Fruit fly (Drosophila melanogaster) whole organism, embryonic: ENCODE measurements around the gene CG42764.

Source experiments
- B-H1 ChIP-seq: fragments of 200-800 bp; sonication (Bioruptor generic); IDR thresholded peaks from 3 replicates; pipeline ENCODE4 v1.3.6; 2022; ENCODE audit warnings: missing biosample characterization, missing genetic modification characterization
- CG10147 ChIP-seq: fragments of 200-800 bp; sonication (Bioruptor generic); optimal IDR thresholded peaks from 2 replicates; lab custom pipeline; 2019; ENCODE audit warnings: missing biosample characterization, mild to moderate bottlenecking, missing genetic modification characterization, moderate library complexity
- CG10209 ChIP-seq: fragments of 200-800 bp; sonication (Bioruptor generic); optimal IDR thresholded peaks from 3 replicates; lab custom pipeline; 2017; ENCODE audit warnings: missing biosample characterization, mild to moderate bottlenecking, missing genetic modification characterization, missing genetic modification reagents
- CG1024 ChIP-seq: fragments of 200-800 bp; sonication (Bioruptor generic); IDR thresholded peaks from 2 replicates; pipeline ENCODE4 v1.3.6; 2022; ENCODE audit warnings: missing biosample characterization, missing genetic modification characterization
- CG10274 ChIP-seq: fragments of 200-800 bp; sonication (Bioruptor generic); optimal IDR thresholded peaks from 3 replicates; lab custom pipeline; 2017; ENCODE audit warnings: missing biosample characterization, mild to moderate bottlenecking, missing genetic modification characterization
- CG13624 ChIP-seq: fragments of 200-800 bp; sonication (Bioruptor generic); optimal IDR thresholded peaks from 2 replicates; lab custom pipeline; 2016; ENCODE audit warnings: missing biosample characterization, missing genetic modification characterization
- CG14860 ChIP-seq: fragments of 200-800 bp; sonication (Bioruptor generic); IDR thresholded peaks from 3 replicates; pipeline ENCODE4 v1.3.6; 2022; ENCODE audit warnings: missing biosample characterization, missing genetic modification characterization; ENCODE audit not compliant: partially characterized antibody
- CG14965 ChIP-seq: fragments of 200-800 bp; sonication (Bioruptor generic); optimal IDR thresholded peaks from 2 replicates; lab custom pipeline; 2016; ENCODE audit warnings: missing biosample characterization, missing genetic modification characterization, borderline replicate concordance
- CG15073 ChIP-seq: fragments of 200-800 bp; sonication (Bioruptor generic); optimal IDR thresholded peaks from 2 replicates; lab custom pipeline; 2016; ENCODE audit warnings: missing biosample characterization, missing genetic modification characterization
- CG1647 ChIP-seq: fragments of 200-800 bp; sonication (Bioruptor generic); optimal IDR thresholded peaks from 3 replicates; lab custom pipeline; 2016; ENCODE audit warnings: missing biosample characterization, missing genetic modification characterization
- CG16815 ChIP-seq: fragments of 200-800 bp; sonication (Bioruptor generic); optimal IDR thresholded peaks from 3 replicates; lab custom pipeline; 2017; ENCODE audit warnings: missing biosample characterization, mild to moderate bottlenecking, missing genetic modification characterization
- CG17568 ChIP-seq: fragments of 200-800 bp; sonication (Bioruptor generic); optimal IDR thresholded peaks from 2 replicates; lab custom pipeline; 2018; ENCODE audit warnings: missing biosample characterization, mild to moderate bottlenecking, missing genetic modification characterization, moderate library complexity
- CG33213 ChIP-seq: fragments of 200-800 bp; sonication (Bioruptor generic); optimal IDR thresholded peaks from 3 replicates; lab custom pipeline; 2016; ENCODE audit warnings: missing biosample characterization, missing genetic modification characterization
- CG6689 ChIP-seq: fragments of 200-800 bp; sonication (Bioruptor generic); IDR thresholded peaks from 2 replicates; pipeline ENCODE4 v1.3.6; 2022; ENCODE audit warnings: missing biosample characterization, missing genetic modification characterization
- CG7839 ChIP-seq: fragments of 200-800 bp; sonication (Bioruptor generic); optimal IDR thresholded peaks from 3 replicates; lab custom pipeline; 2018; ENCODE audit warnings: missing biosample characterization, mild to moderate bottlenecking, missing genetic modification characterization, moderate library complexity
- CG8765 ChIP-seq: fragments of 200-800 bp; sonication (Bioruptor generic); IDR thresholded peaks from 2 replicates; pipeline ENCODE4 v1.3.6; 2022; ENCODE audit warnings: missing biosample characterization, missing genetic modification characterization
- CrebB ChIP-seq: fragments of 200-800 bp; sonication (Bioruptor generic); optimal IDR thresholded peaks from 3 replicates; lab custom pipeline; 2018; ENCODE audit warnings: missing biosample characterization, mild to moderate bottlenecking, missing genetic modification characterization
- Gsc ChIP-seq: fragments of 200-800 bp; sonication (Bioruptor generic); IDR thresholded peaks from 2 replicates; pipeline ENCODE4 v1.3.6; 2022; ENCODE audit warnings: missing biosample characterization, missing genetic modification characterization
- Hand ChIP-seq: fragments of 200-800 bp; sonication (Bioruptor generic); optimal IDR thresholded peaks from 2 replicates; lab custom pipeline; 2017; ENCODE audit warnings: mild to moderate bottlenecking, missing biosample characterization, missing genetic modification reagents, missing genetic modification characterization
- Lim3 ChIP-seq: fragments of 200-800 bp; sonication (Bioruptor generic); IDR thresholded peaks from 2 replicates; pipeline ENCODE4 v1.3.6; 2022; ENCODE audit warnings: missing biosample characterization, missing genetic modification characterization
- Mes4 ChIP-seq: fragments of 200-800 bp; sonication (Bioruptor generic); optimal IDR thresholded peaks from 2 replicates; lab custom pipeline; 2016; ENCODE audit warnings: missing biosample characterization, missing genetic modification characterization
- Nf-YA ChIP-seq: fragments of 200-800 bp; sonication (Bioruptor generic); IDR thresholded peaks from 2 replicates; pipeline ENCODE4 v1.3.6; 2022; ENCODE audit warnings: missing biosample characterization, missing genetic modification characterization
- Rx ChIP-seq: fragments of 200-800 bp; sonication (Bioruptor generic); IDR thresholded peaks from 2 replicates; pipeline ENCODE4 v1.3.6; 2022; ENCODE audit warnings: missing biosample characterization, missing genetic modification characterization
- Six4 ChIP-seq: fragments of 200-800 bp; sonication (Bioruptor generic); optimal IDR thresholded peaks from 2 replicates; lab custom pipeline; 2016; ENCODE audit warnings: missing biosample characterization, missing genetic modification characterization
- Sox102F ChIP-seq: fragments of 200-800 bp; sonication (Bioruptor generic); optimal IDR thresholded peaks from 2 replicates; lab custom pipeline; 2018; ENCODE audit warnings: missing biosample characterization, mild to moderate bottlenecking, missing genetic modification characterization, moderate library complexity
- Sry-δ ChIP-seq: fragments of 200-800 bp; sonication (Bioruptor generic); optimal IDR thresholded peaks from 2 replicates; lab custom pipeline; 2016; ENCODE audit warnings: missing biosample characterization, missing genetic modification characterization
- Taf1 ChIP-seq: fragments of 200-800 bp; sonication (Bioruptor generic); IDR thresholded peaks from 2 replicates; pipeline ENCODE4 v1.3.6; 2022; ENCODE audit warnings: missing biosample characterization, missing genetic modification characterization
- Trl ChIP-seq, 3 experiments: fragments of >200 bp in 2 of 3; fragments of 200-800 bp in 1 of 3; sonication (Bioruptor generic) in 1 of 3; optimal IDR thresholded peaks; 2 replicates in 1 of 3; 3 replicates in 2 of 3; lab custom pipeline; 2016 to 2017; ENCODE audit warnings: missing biosample characterization in 1 of 3, missing genetic modification characterization in 1 of 3
- YL-1 ChIP-seq: fragments of 200-800 bp; sonication (Bioruptor generic); optimal IDR thresholded peaks from 3 replicates; lab custom pipeline; 2017; ENCODE audit warnings: missing biosample characterization, mild to moderate bottlenecking, missing genetic modification characterization
- ash1 ChIP-seq: fragments of 200-800 bp; sonication (Bioruptor generic); optimal IDR thresholded peaks from 2 replicates; lab custom pipeline; 2018; ENCODE audit warnings: missing biosample characterization, mild to moderate bottlenecking, missing genetic modification characterization
- ato ChIP-seq: fragments of 200-800 bp; sonication (Bioruptor generic); IDR thresholded peaks from 2 replicates; pipeline ENCODE4 v1.3.6; 2022; ENCODE audit warnings: missing biosample characterization, missing genetic modification characterization; ENCODE audit not compliant: partially characterized antibody
- bigmax ChIP-seq: fragments of 200-800 bp; sonication (Bioruptor generic); optimal IDR thresholded peaks from 2 replicates; lab custom pipeline; 2018; ENCODE audit warnings: missing biosample characterization, mild to moderate bottlenecking, missing genetic modification characterization
- bowl ChIP-seq: fragments of 200-800 bp; sonication (Bioruptor generic); IDR thresholded peaks from 2 replicates; pipeline ENCODE4 v1.3.6; 2022; ENCODE audit warnings: missing biosample characterization, missing genetic modification characterization
- corto ChIP-seq: fragments of 200-800 bp; sonication (Bioruptor generic); optimal IDR thresholded peaks from 2 replicates; lab custom pipeline; 2016; ENCODE audit warnings: missing biosample characterization, mild to moderate bottlenecking, missing genetic modification characterization, moderate library complexity
- crc ChIP-seq: fragments of 200-800 bp; sonication (Bioruptor generic); optimal IDR thresholded peaks from 2 replicates; lab custom pipeline; 2016; ENCODE audit warnings: missing biosample characterization, missing genetic modification characterization
- crp ChIP-seq, 2 experiments: fragments of 200-800 bp; sonication (Bioruptor generic); optimal IDR thresholded peaks; 2 replicates in 1 of 2; 3 replicates in 1 of 2; lab custom pipeline; 2017; ENCODE audit warnings: missing biosample characterization in 2 of 2, missing genetic modification characterization in 2 of 2, mild to moderate bottlenecking in 1 of 2, moderate library complexity in 1 of 2
- en ChIP-seq: fragments of 200-800 bp; sonication (Bioruptor generic); optimal IDR thresholded peaks from 2 replicates; lab custom pipeline; 2016; ENCODE audit warnings: missing biosample characterization, missing genetic modification characterization
- gem ChIP-seq: fragments of 200-800 bp; sonication (Bioruptor generic); optimal IDR thresholded peaks from 2 replicates; lab custom pipeline; 2019; ENCODE audit warnings: missing biosample characterization, mild to moderate bottlenecking, missing genetic modification characterization, moderate library complexity
- h ChIP-seq: fragments of >200 bp; optimal IDR thresholded peaks from 2 replicates; lab custom pipeline; 2017
- her ChIP-seq: fragments of 200-800 bp; sonication (Bioruptor generic); optimal IDR thresholded peaks from 2 replicates; lab custom pipeline; 2016; ENCODE audit warnings: missing biosample characterization, missing genetic modification characterization
- nerfin-1 ChIP-seq: fragments of 200-800 bp; sonication (Bioruptor generic); optimal IDR thresholded peaks from 3 replicates; lab custom pipeline; 2019; ENCODE audit warnings: missing biosample characterization, mild to moderate bottlenecking, missing genetic modification characterization, moderate library complexity
- nerfin-2 ChIP-seq: fragments of 200-800 bp; sonication (Bioruptor generic); IDR thresholded peaks from 2 replicates; pipeline ENCODE4 v1.3.6; 2022; ENCODE audit warnings: missing biosample characterization, missing genetic modification characterization; ENCODE audit not compliant: partially characterized antibody
- nmo ChIP-seq: fragments of 200-800 bp; sonication (Bioruptor generic); optimal IDR thresholded peaks from 2 replicates; lab custom pipeline; 2018; ENCODE audit warnings: missing biosample characterization, mild to moderate bottlenecking, missing genetic modification characterization, moderate library complexity
- odd ChIP-seq: fragments of 200-800 bp; sonication (Bioruptor generic); optimal IDR thresholded peaks from 2 replicates; lab custom pipeline; 2017; ENCODE audit warnings: missing biosample characterization, mild to moderate bottlenecking, missing genetic modification characterization
- rib ChIP-seq: fragments of 200-800 bp; sonication (Bioruptor generic); IDR thresholded peaks from 2 replicates; pipeline ENCODE4 v1.3.6; 2022; ENCODE audit warnings: missing biosample characterization, missing genetic modification characterization
- row ChIP-seq: fragments of 200-800 bp; sonication (Bioruptor generic); IDR thresholded peaks from 3 replicates; pipeline ENCODE4 v1.3.6; 2022; ENCODE audit warnings: missing biosample characterization, missing genetic modification characterization
- slp2 ChIP-seq: fragments of 200-800 bp; sonication (Bioruptor generic); optimal IDR thresholded peaks from 2 replicates; lab custom pipeline; 2016; ENCODE audit warnings: missing biosample characterization, missing genetic modification characterization
- sob ChIP-seq: fragments of 200-800 bp; sonication (Bioruptor generic); IDR thresholded peaks from 2 replicates; pipeline ENCODE4 v1.3.6; 2022; ENCODE audit warnings: missing biosample characterization, missing genetic modification characterization
- tio ChIP-seq: fragments of 200-800 bp; sonication (Bioruptor generic); optimal IDR thresholded peaks from 2 replicates; lab custom pipeline; 2017; ENCODE audit warnings: missing biosample characterization, missing genetic modification characterization, inconsistent platforms

Gene CG42764

dm6 chr3L:20497124-20497996 lies 31.5 kb upstream of the CG42764 start, which contains the start of gene CG32425 (continued):
- TF ChIP-seq Sox102F (GFP tag; lab: Kevin White, UChicago) (no peak), ato (GFP tag; lab: Robert Waterston, UW) (no peak), CG17568 (GFP tag; lab: Kevin White, UChicago) (no peak), Hand (GFP tag; lab: Kevin White, UChicago) (no peak), odd (GFP tag; lab: Kevin White, UChicago) (no peak), slp2 (GFP tag; lab: Kevin White, UChicago) (no peak), crp (GFP tag; optimal IDR thresholded peaks at IDR 0.05; lab: Kevin White, UChicago) (no peak), Six4 (GFP tag; lab: Kevin White, UChicago) (no peak), sob (no peak), CG33213 (GFP tag; lab: Kevin White, UChicago) (peak; percentile 34), CG10147 (GFP tag; lab: Kevin White, UChicago) (no peak), CG10209 (GFP tag; lab: Kevin White, UChicago) (no peak), Rx (GFP tag; lab: Robert Waterston, UW) (no peak), tio (GFP tag; lab: Kevin White, UChicago) (no peak), CG8765 (GFP tag; lab: Robert Waterston, UW) (no peak), CG10274 (GFP tag; lab: Kevin White, UChicago) (no peak), bigmax (GFP tag; lab: Kevin White, UChicago) (peak; percentile 27), Lim3 (GFP tag; lab: Robert Waterston, UW) (no peak), Mes4 (GFP tag; lab: Kevin White, UChicago) (no peak), CrebB (tag; lab: Kevin White, UChicago) (no peak), CG6689 (no peak), CG13624 (GFP tag; lab: Kevin White, UChicago) (no peak), CG14860 (GFP tag; lab: Robert Waterston, UW) (no peak), nmo (GFP tag; lab: Kevin White, UChicago) (peak; percentile 26), nerfin-1 (tag; lab: Kevin White, UChicago) (peak; percentile 8), Trl (optimal IDR thresholded peaks at IDR 0.05; lab: Kevin White, UChicago) (peak in 1 of 2 experiments; percentile 32), Trl (GFP tag; optimal IDR thresholded peaks at IDR 0.05; lab: Kevin White, UChicago) (no peak), Gsc (GFP tag; lab: Robert Waterston, UW) (no peak), Taf1 (no peak), B-H1 (GFP tag; lab: Robert Waterston, UW) (no peak), h (lab: Kevin White, UChicago) (no peak), en (GFP tag; lab: Kevin White, UChicago) (no peak), nerfin-2 (GFP tag; lab: Robert Waterston, UW) (no peak), YL-1 (GFP tag; lab: Kevin White, UChicago) (peak; percentile 51), CG1024 (GFP tag; lab: Robert Waterston, UW) (no peak), gem (tag; lab: Kevin White, UChicago) (peak; percentile 48), row (GFP tag; lab: Robert Waterston, UW) (peak; percentile 68), CG16815 (GFP tag; lab: Kevin White, UChicago) (no peak), CG1647 (no peak), crc (GFP tag; lab: Kevin White, UChicago) (no peak), Nf-YA (no peak), bowl (GFP tag; lab: Robert Waterston, UW) (no peak), Sry-δ (GFP tag; lab: Kevin White, UChicago) (no peak), CG7839 (peak; percentile 18), corto (GFP tag; lab: Kevin White, UChicago) (no peak), CG15073 (GFP tag; lab: Kevin White, UChicago) (no peak), ash1 (GFP tag; lab: Kevin White, UChicago) (no peak), her (GFP tag; lab: Kevin White, UChicago) (no peak), rib (GFP tag; lab: Robert Waterston, UW) (no peak), CG14965 (no peak)
